Worm (Caenorhabditis elegans): ENCODE data around the gene prx-6.

The prx-6 gene

DNA sequence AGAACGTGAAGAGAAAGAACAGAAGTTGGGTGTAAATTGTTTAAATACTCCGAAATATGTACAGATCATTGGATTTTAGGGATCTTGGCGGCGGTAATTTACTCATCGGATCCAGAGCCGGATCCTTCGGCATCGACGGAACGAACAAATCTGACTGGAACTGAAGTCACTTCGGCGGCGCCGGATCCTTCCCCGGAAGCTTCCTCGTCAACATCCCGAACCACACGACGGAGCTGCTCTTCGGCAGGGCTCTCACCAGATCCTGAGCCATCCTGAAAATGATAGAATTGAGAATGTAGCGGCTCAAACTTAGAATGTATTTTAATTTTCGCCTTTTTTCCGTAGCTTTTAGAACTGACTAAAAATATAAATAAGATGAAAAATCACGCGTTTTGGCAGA lies 28.2 kb downstream of the prx-6 start:
- TF ChIP-seq ceh-9 (tag; optimal IDR thresholded peaks at IDR 0.05) (no peak), sea-2 (GFP tag; optimal IDR thresholded peaks at IDR 0.05) (no peak), lin-15B (tag; optimal IDR thresholded peaks at IDR 0.05) (no peak), ama-1 (optimal IDR thresholded peaks at IDR 0.05) (no peak), mml-1 (tag; optimal IDR thresholded peaks at IDR 0.05) (no peak), nhr-12 (tag; optimal IDR thresholded peaks at IDR 0.05) (no peak)

DNA sequence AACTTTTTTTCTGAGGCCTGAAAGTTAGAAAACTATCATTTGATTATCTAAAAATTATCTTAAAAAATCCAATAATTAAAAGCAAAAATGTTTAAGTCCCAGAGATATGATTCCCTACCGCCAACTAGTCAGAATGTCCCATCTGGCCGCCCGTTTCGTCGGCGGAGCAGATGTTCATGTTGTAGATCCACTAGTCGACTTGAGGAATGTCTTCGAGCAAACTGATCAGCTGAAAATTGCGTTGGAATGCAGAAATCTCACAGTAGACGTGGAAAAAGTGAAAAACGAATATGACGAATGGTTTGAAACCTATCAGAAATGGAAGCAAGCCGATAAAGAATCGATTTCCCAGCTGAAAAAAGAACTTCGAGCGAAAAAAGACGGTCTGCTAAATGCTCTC lies 30.7 kb downstream of the prx-6 start, which contains the start of gene K03B4.1:
Gene K03B4.1 (plus strand): TSS at position 97 of the 400 bp plus-strand sequence.
- TF ChIP-seq nhr-28 (tag; optimal IDR thresholded peaks at IDR 0.05), result no peak
- TF ChIP-seq unc-62 (GFP tag; optimal IDR thresholded peaks at IDR 0.05), result no peak
- no peak for TF ChIP-seq nhr-25 (tag; optimal IDR thresholded peaks at IDR 0.05)
- TF ChIP-seq mdl-1 (tag; optimal IDR thresholded peaks at IDR 0.05), result no peak
- TF ChIP-seq aly-2 (tag; optimal IDR thresholded peaks at IDR 0.05), result no peak
- no peak for TF ChIP-seq eor-1 (tag; optimal IDR thresholded peaks at IDR 0.05)
- no peak for TF ChIP-seq unc-39 (tag; optimal IDR thresholded peaks at IDR 0.05)
- no peak for TF ChIP-seq ceh-9 (tag; optimal IDR thresholded peaks at IDR 0.05)
- TF ChIP-seq nhr-76 (tag; optimal IDR thresholded peaks at IDR 0.05), result no peak
- TF ChIP-seq pha-4 (tag; optimal IDR thresholded peaks at IDR 0.05), result no peak
- no peak for TF ChIP-seq zag-1 (tag; optimal IDR thresholded peaks at IDR 0.05)

DNA sequence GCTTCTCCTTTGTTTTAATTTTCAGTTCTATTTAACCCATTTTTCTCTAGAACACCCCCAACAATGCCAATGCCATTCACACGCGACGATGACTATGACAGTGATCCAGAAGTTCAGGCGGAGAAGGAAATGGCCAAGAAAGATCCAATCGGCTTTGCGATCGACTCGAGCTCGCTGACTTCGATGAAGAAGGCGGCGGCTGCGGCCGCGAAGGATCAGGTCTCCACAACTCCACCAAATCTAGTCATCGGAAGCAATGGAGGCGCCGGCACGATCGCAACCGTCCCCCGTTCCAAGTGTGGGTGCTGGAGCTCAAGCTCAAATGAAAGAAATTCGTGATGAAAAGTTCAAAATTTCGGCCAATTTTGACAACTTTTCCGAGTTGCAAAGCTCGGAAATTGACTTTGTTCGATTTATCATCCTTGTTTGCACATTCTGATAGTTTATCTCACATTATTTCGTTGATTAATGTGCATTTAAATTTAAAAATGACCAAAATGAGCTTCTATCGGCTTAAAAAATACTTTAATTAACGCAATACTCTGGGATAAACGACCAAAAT lies 31.9 kb downstream of the prx-6 start, which contains the start of gene K03B4.2:
Gene K03B4.2 (plus strand): TSS at position 51 of the 562 bp plus-strand sequence.
- TF ChIP-seq ama-1 (optimal IDR thresholded peaks at IDR 0.05), result peak; percentile 9
- no peak for TF ChIP-seq lin-39 (tag; optimal IDR thresholded peaks at IDR 0.05)

DNA sequence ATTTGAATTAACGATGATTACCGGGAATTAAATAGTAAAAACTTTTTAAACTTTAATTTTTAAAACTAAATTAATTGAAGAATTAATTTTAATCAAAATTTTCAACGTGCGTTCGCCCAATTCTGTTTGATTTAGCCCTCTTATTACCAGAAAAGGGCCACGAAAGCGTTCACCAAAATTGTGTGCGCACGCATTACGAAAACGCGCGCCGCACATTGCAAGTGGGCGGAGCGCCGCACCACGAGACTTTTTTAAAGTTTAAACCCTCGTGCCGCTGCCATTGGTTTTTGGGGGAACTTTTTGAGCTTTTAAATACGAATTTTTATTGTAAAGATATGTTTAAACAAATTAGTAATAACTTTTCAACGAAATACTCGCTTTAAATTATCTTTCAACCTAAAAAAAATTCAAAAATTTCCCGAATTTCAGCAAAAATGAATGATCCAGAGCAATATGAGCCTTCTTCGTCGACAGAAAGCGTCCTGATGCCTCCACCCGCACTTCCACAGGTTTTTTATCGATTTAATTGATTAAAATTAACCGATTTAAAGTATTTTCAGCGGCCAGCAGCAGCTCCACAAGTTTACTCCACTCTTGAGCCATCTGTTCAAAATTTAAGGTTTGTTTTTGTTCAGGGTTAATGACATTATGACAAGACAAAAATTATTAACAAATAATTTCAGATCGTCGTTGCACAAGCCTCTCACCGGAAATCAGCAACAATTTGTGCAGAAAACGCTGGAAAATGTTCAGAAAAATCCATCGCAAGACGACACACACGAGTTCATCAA lies 33.0 kb downstream of the prx-6 start, which contains the start of gene taf-10:
Gene taf-10 (plus strand): TSS at position 424 of the 791 bp plus-strand sequence.
- peak; percentile 23 for TF ChIP-seq nhr-25 (tag; optimal IDR thresholded peaks at IDR 0.05)
- peak; percentile 71 for TF ChIP-seq hmg-11 (tag; optimal IDR thresholded peaks at IDR 0.05)
- TF ChIP-seq pha-4 (tag; optimal IDR thresholded peaks at IDR 0.05), result peak; percentile 72
- TF ChIP-seq elt-3 (tag; optimal IDR thresholded peaks at IDR 0.05), result no peak
- peak; percentile 54 for TF ChIP-seq nhr-43 (tag; optimal IDR thresholded peaks at IDR 0.05; ENCODE audit: poor library complexity, severe bottlenecking)
- TF ChIP-seq elt-2 (tag; optimal IDR thresholded peaks at IDR 0.05), result peak; percentile 25
- TF ChIP-seq nhr-23 (tag; optimal IDR thresholded peaks at IDR 0.05), result peak; percentile 72
- peak; percentile 71 for TF ChIP-seq mdl-1 (tag; optimal IDR thresholded peaks at IDR 0.05)
- TF ChIP-seq lin-15B (tag; optimal IDR thresholded peaks at IDR 0.05), result peak; percentile 13
- no peak for TF ChIP-seq ama-1 (optimal IDR thresholded peaks at IDR 0.05)
- peak; percentile 77 for TF ChIP-seq nfya-1 (tag; optimal IDR thresholded peaks at IDR 0.05; ENCODE audit: insufficient read depth)
- TF ChIP-seq lin-39 (tag; optimal IDR thresholded peaks at IDR 0.05), result peak; percentile 53
- TF ChIP-seq egl-5 (tag; optimal IDR thresholded peaks at IDR 0.05), result no peak

DNA sequence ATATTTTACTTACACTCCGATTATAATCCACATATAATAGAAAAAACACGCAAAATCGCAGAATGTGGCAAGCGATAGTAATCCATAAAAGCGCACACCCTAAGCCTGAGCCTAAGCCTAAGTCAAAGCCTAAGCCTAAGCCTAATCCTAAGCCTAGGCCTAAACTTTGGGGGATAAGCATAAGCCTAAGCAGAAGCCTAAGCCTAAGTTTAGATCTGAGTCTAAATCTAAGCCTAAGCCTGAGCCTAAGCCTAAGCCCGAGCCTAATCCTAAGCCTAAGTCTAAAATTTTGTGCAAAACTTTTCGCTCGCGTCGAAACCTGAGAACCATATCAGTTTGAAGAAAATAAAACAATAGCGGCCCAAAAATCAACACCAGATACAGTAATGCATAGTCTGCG lies 35.8 kb downstream of the prx-6 start:
- TF ChIP-seq egl-27 (tag; optimal IDR thresholded peaks at IDR 0.05) (no peak), nhr-25 (tag; optimal IDR thresholded peaks at IDR 0.05) (no peak), egl-5 (tag; optimal IDR thresholded peaks at IDR 0.05) (no peak), nhr-43 (tag; optimal IDR thresholded peaks at IDR 0.05; ENCODE audit: poor library complexity, severe bottlenecking) (no peak), ztf-4 (tag; optimal IDR thresholded peaks at IDR 0.05) (no peak), nfya-1 (tag; optimal IDR thresholded peaks at IDR 0.05; ENCODE audit: insufficient read depth) (no peak), nhr-67 (tag; optimal IDR thresholded peaks at IDR 0.05) (no peak), tbx-2 (tag; optimal IDR thresholded peaks at IDR 0.05) (no peak), mml-1 (tag; optimal IDR thresholded peaks at IDR 0.05) (no peak), pqm-1 (tag; optimal IDR thresholded peaks at IDR 0.05) (no peak), lin-15B (tag; optimal IDR thresholded peaks at IDR 0.05) (no peak), fkh-2 (tag; optimal IDR thresholded peaks at IDR 0.05) (no peak), sea-2 (GFP tag; optimal IDR thresholded peaks at IDR 0.05) (no peak), aly-2 (tag; optimal IDR thresholded peaks at IDR 0.05) (no peak)
